Worm (Caenorhabditis elegans) whole organism, young adult: ENCODE measurements around the gene ZK829.7.

ENCODE experiments used
- B0035.1 ChIP-seq: sonication (generic microtip); optimal IDR thresholded peaks from 2 replicates; lab custom pipeline; 2016; ENCODE audit warnings: missing genetic modification characterization, mild to moderate bottlenecking, missing compliant biosample characterization, missing genotype, missing genetic modification reagents
- F33H1.4 ChIP-seq: fragments of 200-800 bp; sonication (Bioruptor generic); IDR thresholded peaks from 2 replicates; pipeline ENCODE4 v1.3.6; 2022; ENCODE audit warnings: missing genetic modification reagents, missing genetic modification characterization, missing compliant biosample characterization
- F49E8.2 ChIP-seq: sonication (generic microtip); optimal IDR thresholded peaks from 3 replicates; lab custom pipeline; 2017; ENCODE audit warnings: missing genetic modification characterization, mild to moderate bottlenecking, missing compliant biosample characterization, antibody characterized with exemption, moderate library complexity; ENCODE audit not compliant: insufficient read depth
- T07F8.4 ChIP-seq: sonication (generic microtip); optimal IDR thresholded peaks from 2 replicates; lab custom pipeline; 2016; ENCODE audit warnings: mild to moderate bottlenecking, missing genetic modification characterization, moderate library complexity, missing compliant biosample characterization
- Y53G8AR.9 ChIP-seq: fragments of 200-800 bp; sonication (Bioruptor generic); conservative IDR thresholded peaks from 2 replicates; pipeline ENCODE4 v1.3.6; 2022; ENCODE audit warnings: missing genetic modification reagents, missing genetic modification characterization, missing compliant biosample characterization
- ama-1 ChIP-seq, 3 experiments: fragments of 150-350 bp in 1 of 3; sonication (generic microtip) in 2 of 3; optimal IDR thresholded peaks; 2 replicates each; lab custom pipeline; 2014 to 2018; ENCODE audit warnings: missing biosample characterization in 2 of 3, missing genetic modification characterization in 2 of 3, missing genetic modification reagents in 2 of 3
- athp-1 ChIP-seq: sonication (generic microtip); optimal IDR thresholded peaks from 2 replicates; lab custom pipeline; 2017; ENCODE audit warnings: mild to moderate bottlenecking, missing genetic modification characterization, missing compliant biosample characterization
- ccch-3 ChIP-seq: fragments of 200-800 bp; sonication (Bioruptor generic); optimal IDR thresholded peaks from 2 replicates; lab custom pipeline; 2018; ENCODE audit warnings: mild to moderate bottlenecking, missing genetic modification characterization, missing compliant biosample characterization
- cebp-2 ChIP-seq: fragments of 200-800 bp; sonication (Bioruptor generic); IDR thresholded peaks from 2 replicates; pipeline ENCODE4 v1.3.6; 2022; ENCODE audit warnings: missing genetic modification characterization, missing compliant biosample characterization
- ceh-100 ChIP-seq: fragments of 200-800 bp; sonication (Bioruptor generic); IDR thresholded peaks from 2 replicates; pipeline ENCODE4 v1.3.6; 2022; ENCODE audit warnings: missing genetic modification reagents, missing genetic modification characterization, missing compliant biosample characterization
- ceh-40 ChIP-seq: fragments of 200-800 bp; sonication (Bioruptor generic); IDR thresholded peaks from 2 replicates; pipeline ENCODE4 v1.3.6; 2022; ENCODE audit warnings: missing genetic modification characterization, missing compliant biosample characterization
- ceh-79 ChIP-seq: sonication (generic microtip); optimal IDR thresholded peaks from 2 replicates; lab custom pipeline; 2017; ENCODE audit warnings: mild to moderate bottlenecking, missing genetic modification characterization, missing compliant biosample characterization
- chd-7 ChIP-seq: sonication (generic microtip); optimal IDR thresholded peaks from 2 replicates; lab custom pipeline; 2016; ENCODE audit warnings: mild to moderate bottlenecking, missing genetic modification characterization, moderate library complexity, missing compliant biosample characterization
- dox-1 ChIP-seq: fragments of 200-800 bp; sonication (Bioruptor generic); IDR thresholded peaks from 2 replicates; pipeline ENCODE4 v1.3.6; 2022; ENCODE audit warnings: missing genetic modification reagents, missing genetic modification characterization, missing compliant biosample characterization
- dpff-1 ChIP-seq: sonication (generic microtip); optimal IDR thresholded peaks from 2 replicates; lab custom pipeline; 2017; ENCODE audit warnings: mild to moderate bottlenecking, missing genetic modification characterization, missing compliant biosample characterization
- dpl-1 ChIP-seq: fragments of 150-350 bp; optimal IDR thresholded peaks from 2 replicates; lab custom pipeline; 2014; ENCODE audit warnings: missing biosample characterization, missing genetic modification reagents, missing genetic modification characterization
- ets-4 ChIP-seq: fragments of 200-800 bp; sonication (Bioruptor generic); optimal IDR thresholded peaks from 2 replicates; lab custom pipeline; 2018; ENCODE audit warnings: mild to moderate bottlenecking, missing genetic modification characterization, missing compliant biosample characterization
- fkh-3 ChIP-seq: sonication (generic microtip); optimal IDR thresholded peaks from 2 replicates; lab custom pipeline; 2016; ENCODE audit warnings: mild to moderate bottlenecking, missing genetic modification characterization, missing compliant biosample characterization
- hrde-1 ChIP-seq: sonication (generic microtip); optimal IDR thresholded peaks from 2 replicates; lab custom pipeline; 2016; ENCODE audit warnings: missing genetic modification characterization, mild to moderate bottlenecking, missing compliant biosample characterization, moderate library complexity, missing genotype, missing genetic modification reagents, borderline replicate concordance
- hsf-1 ChIP-seq: fragments of 200-800 bp; sonication (Bioruptor generic); IDR thresholded peaks from 2 replicates; pipeline ENCODE4 v1.3.6; 2022; ENCODE audit warnings: missing genetic modification reagents, missing genetic modification characterization, missing compliant biosample characterization
- lag-1 ChIP-seq: fragments of 200-800 bp; sonication (Bioruptor generic); IDR thresholded peaks from 2 replicates; pipeline ENCODE4 v1.3.6; 2022; ENCODE audit warnings: missing genetic modification reagents, missing genetic modification characterization, missing compliant biosample characterization
- let-526 ChIP-seq: fragments of 200-800 bp; sonication (Bioruptor generic); IDR thresholded peaks from 2 replicates; pipeline ENCODE4 v1.3.6; 2022; ENCODE audit warnings: missing genetic modification reagents, missing genetic modification characterization, missing compliant biosample characterization
- let-607 ChIP-seq, 2 experiments: fragments of 200-800 bp in 1 of 2; sonication (Bioruptor generic) in 1 of 2; sonication (generic microtip) in 1 of 2; optimal IDR thresholded peaks; 2 replicates each; lab custom pipeline; 2016 to 2018; ENCODE audit warnings: mild to moderate bottlenecking in 2 of 2, missing compliant biosample characterization in 2 of 2, missing genetic modification characterization in 2 of 2, moderate library complexity in 2 of 2, missing genotype in 1 of 2
- lin-35 ChIP-seq, 3 experiments: fragments of 150-350 bp in 2 of 3; sonication (generic microtip) in 1 of 3; optimal IDR thresholded peaks; 2 replicates each; lab custom pipeline; 2014 to 2018; ENCODE audit warnings: missing biosample characterization in 3 of 3, missing genetic modification characterization in 3 of 3, missing genetic modification reagents in 3 of 3
- lin-54 ChIP-seq: fragments of 200-800 bp; sonication (Bioruptor generic); optimal IDR thresholded peaks from 2 replicates; lab custom pipeline; 2018; ENCODE audit warnings: mild to moderate bottlenecking, missing genetic modification characterization, missing compliant biosample characterization
- madf-3 ChIP-seq: fragments of 200-800 bp; sonication (Bioruptor generic); IDR thresholded peaks from 2 replicates; pipeline ENCODE4 v1.3.6; 2022; ENCODE audit warnings: missing genetic modification reagents, missing genetic modification characterization, missing compliant biosample characterization
- madf-6 ChIP-seq: fragments of 200-800 bp; sonication (Bioruptor generic); IDR thresholded peaks from 2 replicates; pipeline ENCODE4 v1.3.6; 2022; ENCODE audit warnings: missing genetic modification reagents, missing genetic modification characterization, missing compliant biosample characterization
- madf-8 ChIP-seq: fragments of 200-800 bp; sonication (Bioruptor generic); conservative IDR thresholded peaks from 2 replicates; pipeline ENCODE4 v1.3.6; 2022; ENCODE audit warnings: missing genetic modification reagents, missing genetic modification characterization, missing compliant biosample characterization
- mcd-1 ChIP-seq: fragments of 200-800 bp; sonication (Bioruptor generic); IDR thresholded peaks from 2 replicates; pipeline ENCODE4 v1.3.6; 2022; ENCODE audit warnings: missing genetic modification reagents, missing genetic modification characterization, missing compliant biosample characterization
- nfya-2 ChIP-seq: fragments of 200-800 bp; sonication (Bioruptor generic); IDR thresholded peaks from 2 replicates; pipeline ENCODE4 v1.3.6; 2022; ENCODE audit warnings: missing genetic modification reagents, missing genetic modification characterization, missing compliant biosample characterization
- nhr-179 ChIP-seq: sonication (generic microtip); optimal IDR thresholded peaks from 2 replicates; lab custom pipeline; 2016; ENCODE audit warnings: mild to moderate bottlenecking, missing genetic modification characterization, missing compliant biosample characterization
- nhr-27 ChIP-seq: fragments of 200-800 bp; sonication (Bioruptor generic); optimal IDR thresholded peaks from 2 replicates; lab custom pipeline; 2018; ENCODE audit warnings: mild to moderate bottlenecking, missing genetic modification characterization, moderate library complexity, missing compliant biosample characterization
- nhr-80 ChIP-seq: sonication (generic microtip); optimal IDR thresholded peaks from 2 replicates; lab custom pipeline; 2016; ENCODE audit warnings: missing genetic modification characterization, missing compliant biosample characterization
- nhr-90 ChIP-seq: sonication (generic microtip); optimal IDR thresholded peaks from 2 replicates; lab custom pipeline; 2016; ENCODE audit warnings: missing genotype, mild to moderate bottlenecking, missing genetic modification characterization, missing compliant biosample characterization
- rpc-1 ChIP-seq, 2 experiments: fragments of 150-350 bp in 1 of 2; sonication (generic microtip) in 1 of 2; optimal IDR thresholded peaks; 2 replicates each; lab custom pipeline; 2014 to 2018; ENCODE audit warnings: missing biosample characterization in 1 of 2, missing genetic modification characterization in 1 of 2, missing genetic modification reagents in 1 of 2, missing genotype in 1 of 2
- snpc-1.1 ChIP-seq: sonication (generic microtip); optimal IDR thresholded peaks from 2 replicates; lab custom pipeline; 2017; ENCODE audit warnings: missing genetic modification characterization, mild to moderate bottlenecking, missing compliant biosample characterization, antibody characterized with exemption, moderate library complexity, missing genotype, missing genetic modification reagents; ENCODE audit not compliant: insufficient read depth
- snpc-1.3 ChIP-seq: sonication (generic microtip); optimal IDR thresholded peaks from 2 replicates; lab custom pipeline; 2017; ENCODE audit warnings: missing genetic modification characterization, mild to moderate bottlenecking, missing compliant biosample characterization, antibody characterized with exemption, moderate library complexity, missing genotype, missing genetic modification reagents; ENCODE audit not compliant: insufficient read depth
- snpc-3.4 ChIP-seq: sonication (generic microtip); optimal IDR thresholded peaks from 2 replicates; lab custom pipeline; 2017; ENCODE audit warnings: missing genetic modification characterization, mild to moderate bottlenecking, missing compliant biosample characterization, antibody characterized with exemption, moderate library complexity, missing genotype, missing genetic modification reagents
- snpc-4 ChIP-seq, 5 experiments: fragments of 150-350 bp in 1 of 5; sonication (generic microtip) in 4 of 5; optimal IDR thresholded peaks; 2 replicates each; lab custom pipeline; 2014 to 2018; ENCODE audit warnings: missing genetic modification characterization in 5 of 5, missing biosample characterization in 3 of 5, antibody characterized with exemption in 2 of 5, mild to moderate bottlenecking in 2 of 5, missing compliant biosample characterization in 2 of 5, missing genotype in 2 of 5, moderate library complexity in 2 of 5, missing genetic modification reagents in 1 of 5
- sptf-2 ChIP-seq: fragments of 200-800 bp; sonication (Bioruptor generic); optimal IDR thresholded peaks from 2 replicates; lab custom pipeline; 2018; ENCODE audit warnings: mild to moderate bottlenecking, missing genetic modification characterization, missing compliant biosample characterization
- tbx-9 ChIP-seq: sonication (generic microtip); optimal IDR thresholded peaks from 2 replicates; lab custom pipeline; 2016; ENCODE audit warnings: borderline replicate concordance, missing genetic modification characterization, inconsistent platforms, missing compliant biosample characterization
- unc-130 ChIP-seq: sonication (generic microtip); optimal IDR thresholded peaks from 2 replicates; lab custom pipeline; 2016; ENCODE audit warnings: missing genetic modification reagents, missing genetic modification characterization, missing compliant biosample characterization
- ztf-18 ChIP-seq: sonication (generic microtip); optimal IDR thresholded peaks from 2 replicates; lab custom pipeline; 2016; ENCODE audit warnings: missing genotype, mild to moderate bottlenecking, missing genetic modification characterization, missing compliant biosample characterization
- ztf-25 ChIP-seq: fragments of 200-800 bp; sonication (Bioruptor generic); IDR thresholded peaks from 2 replicates; pipeline ENCODE4 v1.3.6; 2022; ENCODE audit warnings: missing genetic modification reagents, missing genetic modification characterization, missing compliant biosample characterization
- ztf-26 ChIP-seq: sonication (generic microtip); optimal IDR thresholded peaks from 2 replicates; lab custom pipeline; 2017; ENCODE audit warnings: missing genetic modification characterization, missing compliant biosample characterization

ZK829.7 gene

ce11 chrIV:11959573-11959972 is 1.8 kb downstream of the ZK829.7 start, which contains the start of gene tgt-1 (continued):
- TF ChIP-seq nfya-2 (GFP tag; lab: Robert Waterston, UW), result no peak
- TF ChIP-seq F33H1.4 (GFP tag; lab: Robert Waterston, UW), result no peak
- TF ChIP-seq lin-54 (GFP tag; lab: Kevin White, UChicago), result no peak
- no peak for TF ChIP-seq dpff-1
- TF ChIP-seq ztf-18 (tag; lab: Kevin White, UChicago), result no peak
- no peak for TF ChIP-seq madf-8 (GFP tag; lab: Robert Waterston, UW)
- TF ChIP-seq madf-3, result peak; percentile 82
- TF ChIP-seq B0035.1 (tag; lab: Kevin White, UChicago), result no peak
- TF ChIP-seq hsf-1 (GFP tag; lab: Robert Waterston, UW), result 0 out of 2 replicates have a peak, but pooled peaks have one; percentile 22
- TF ChIP-seq athp-1 (tag; lab: Kevin White, UChicago), result no peak
- no peak for TF ChIP-seq hrde-1 (tag; lab: Kevin White, UChicago)
- no peak for TF ChIP-seq cebp-2 (GFP tag; lab: Robert Waterston, UW)
- no peak for TF ChIP-seq let-526 (GFP tag; lab: Robert Waterston, UW)
- TF ChIP-seq nhr-90, result no peak
- TF ChIP-seq snpc-1.1 (tag; lab: Kevin White, UChicago), result no peak
- TF ChIP-seq tbx-9, result no peak
- no peak for TF ChIP-seq snpc-3.4
- no peak for TF ChIP-seq lin-35 (GFP tag; optimal IDR thresholded peaks at IDR 0.05; lab: Kevin White, UChicago)
- TF ChIP-seq F49E8.2 (tag; lab: Kevin White, UChicago), result no peak
- 0 out of 2 replicates have a peak, but pooled peaks have one; percentile 13 for TF ChIP-seq mcd-1 (GFP tag; lab: Robert Waterston, UW)
- TF ChIP-seq fkh-3, result no peak
- TF ChIP-seq lag-1, result no peak
- no peak for TF ChIP-seq snpc-4 (GFP tag; optimal IDR thresholded peaks at IDR 0.05; lab: Kevin White, UChicago)
- peak in 2 of 4 experiments; percentile 3 to 40 for TF ChIP-seq snpc-4 (tag; optimal IDR thresholded peaks at IDR 0.05; lab: Kevin White, UChicago)
- no peak for TF ChIP-seq ceh-40
- TF ChIP-seq ama-1 (optimal IDR thresholded peaks at IDR 0.05; lab: Kevin White, UChicago), result no peak
- peak in 1 of 2 experiments; percentile 49 for TF ChIP-seq ama-1 (GFP tag; optimal IDR thresholded peaks at IDR 0.05; lab: Kevin White, UChicago)
- no peak for TF ChIP-seq ztf-26 (tag; lab: Kevin White, UChicago)
- TF ChIP-seq sptf-2 (GFP tag; lab: Kevin White, UChicago), result no peak
- no peak for TF ChIP-seq nhr-27 (tag; lab: Kevin White, UChicago)
- no peak for TF ChIP-seq ccch-3 (GFP tag; lab: Kevin White, UChicago)

- no peak for TF ChIP-seq ceh-100 (GFP tag; lab: Robert Waterston, UW)
- TF ChIP-seq dpl-1 (GFP tag; lab: Kevin White, UChicago), result no peak
- peak; percentile 47; the same call in 1 of the 2 replicates for TF ChIP-seq Y53G8AR.9 (GFP tag; lab: Robert Waterston, UW)
- TF ChIP-seq nhr-80, result no peak
- no peak for TF ChIP-seq dox-1 (GFP tag; lab: Robert Waterston, UW)
- no peak for TF ChIP-seq chd-7 (tag; lab: Kevin White, UChicago)
- no peak for TF ChIP-seq ceh-79 (tag; lab: Kevin White, UChicago)
- TF ChIP-seq madf-6 (GFP tag; lab: Robert Waterston, UW), result no peak
- no peak for TF ChIP-seq ztf-18 (tag; lab: Kevin White, UChicago)
- TF ChIP-seq nhr-179 (tag; lab: Kevin White, UChicago), result no peak
- no peak for TF ChIP-seq ztf-25 (GFP tag; lab: Robert Waterston, UW)
- no peak for TF ChIP-seq hrde-1 (tag; lab: Kevin White, UChicago)
- peak; percentile 53 for TF ChIP-seq ama-1 (optimal IDR thresholded peaks at IDR 0.05; lab: Kevin White, UChicago)
- no peak for TF ChIP-seq ama-1 (GFP tag; optimal IDR thresholded peaks at IDR 0.05; lab: Kevin White, UChicago)
- no peak for TF ChIP-seq ets-4
- no peak for TF ChIP-seq T07F8.4 (tag; lab: Kevin White, UChicago)
- TF ChIP-seq let-526 (GFP tag; lab: Robert Waterston, UW), result no peak
- TF ChIP-seq tbx-9, result no peak
- TF ChIP-seq let-607 (tag; optimal IDR thresholded peaks at IDR 0.05; lab: Kevin White, UChicago), result no peak
- no peak for TF ChIP-seq snpc-1.3 (tag; lab: Kevin White, UChicago)
- TF ChIP-seq rpc-1 (optimal IDR thresholded peaks at IDR 0.05; lab: Kevin White, UChicago), result no peak
- no peak for TF ChIP-seq rpc-1 (tag; optimal IDR thresholded peaks at IDR 0.05; lab: Kevin White, UChicago)
- no peak for TF ChIP-seq unc-130
- peak; percentile 13 for TF ChIP-seq lin-54 (GFP tag; lab: Kevin White, UChicago)
- TF ChIP-seq snpc-3.4, result no peak
- TF ChIP-seq mcd-1 (GFP tag; lab: Robert Waterston, UW), result 0 out of 2 replicates have a peak, but pooled peaks have one; percentile 9
These were observed 4.3 kb downstream of the ZK829.7 start for ce11 chrIV:11957074-11957473.
